Worm (Caenorhabditis elegans): Measurements from ENCODE around the gene cnnm-5.

DNA sequence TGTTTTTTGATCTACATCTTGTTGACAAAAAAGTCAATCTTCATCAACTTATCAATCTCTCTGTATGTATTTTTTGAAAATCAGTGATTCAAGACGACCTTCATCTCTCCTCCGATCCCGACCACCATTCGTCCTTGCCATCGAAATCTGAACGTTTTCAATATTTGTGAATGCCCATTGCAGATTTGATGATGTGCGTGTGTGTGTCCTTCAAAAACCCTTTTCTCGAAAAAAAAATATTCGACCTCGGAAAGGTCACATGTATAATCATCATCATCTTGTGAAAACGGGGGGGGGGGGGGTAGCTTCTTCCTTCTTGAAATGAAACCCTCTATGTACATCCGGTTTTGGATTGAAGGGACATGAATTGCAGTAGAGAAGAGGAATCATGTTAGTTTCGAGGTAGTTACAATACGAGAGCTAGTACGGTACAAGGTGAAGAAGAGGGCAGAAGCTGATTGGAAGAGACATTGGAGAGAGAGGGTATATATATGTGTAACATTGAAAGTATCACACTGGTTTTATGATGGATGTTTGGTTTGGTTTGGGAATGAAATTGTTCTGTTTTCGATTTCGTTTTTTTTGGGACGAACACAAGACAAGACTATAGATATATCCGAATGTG lies 16.5 kb downstream of the cnnm-5 start:
- no peak for TF ChIP-seq snpc-4 (tag; optimal IDR thresholded peaks at IDR 0.05)
- no peak for TF ChIP-seq egl-13 (tag; optimal IDR thresholded peaks at IDR 0.05)
- no peak for TF ChIP-seq lin-39 (tag; optimal IDR thresholded peaks at IDR 0.05)
- TF ChIP-seq efl-3 (GFP tag; optimal IDR thresholded peaks at IDR 0.05), result no peak
- no peak for TF ChIP-seq fkh-4 (tag; optimal IDR thresholded peaks at IDR 0.05; ENCODE audit: borderline replicate concordance)
- no peak for TF ChIP-seq egl-27 (tag; optimal IDR thresholded peaks at IDR 0.05)
- no peak for TF ChIP-seq elt-2 (tag; optimal IDR thresholded peaks at IDR 0.05)

Measured in whole organism, L1 larva.